Fruit fly (Drosophila melanogaster): ENCODE data around the gene CG12321.

DNA sequence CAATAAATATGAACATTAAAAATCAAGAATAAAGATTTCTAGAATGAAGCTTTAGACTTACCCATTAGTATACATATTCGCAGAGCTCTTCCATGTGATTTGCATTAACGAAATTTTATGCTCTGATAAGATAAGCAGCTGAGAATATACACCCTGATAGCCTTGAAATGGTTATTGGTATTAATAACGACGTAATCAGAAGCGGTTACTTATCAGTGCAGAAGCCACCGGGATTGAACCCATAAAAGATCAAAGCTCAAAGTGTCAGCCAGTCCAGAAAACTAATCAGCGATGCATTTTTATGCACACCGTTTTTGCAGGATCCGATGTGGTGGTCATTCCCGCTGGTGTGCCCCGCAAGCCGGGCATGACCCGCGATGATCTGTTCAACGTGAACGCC lies 38.9 kb upstream of the CG12321 start:
- TF ChIP-seq psq (optimal IDR thresholded peaks at IDR 0.05) = no peak
- no peak for TF ChIP-seq insv (optimal IDR thresholded peaks at IDR 0.05)
- TF ChIP-seq Sin3A (optimal IDR thresholded peaks at IDR 0.05) = no peak
- no peak for TF ChIP-seq Myc (optimal IDR thresholded peaks at IDR 0.05)
